Fruit fly (Drosophila melanogaster): ENCODE measurements around the gene CG42820.

CG42820 gene

DNA sequence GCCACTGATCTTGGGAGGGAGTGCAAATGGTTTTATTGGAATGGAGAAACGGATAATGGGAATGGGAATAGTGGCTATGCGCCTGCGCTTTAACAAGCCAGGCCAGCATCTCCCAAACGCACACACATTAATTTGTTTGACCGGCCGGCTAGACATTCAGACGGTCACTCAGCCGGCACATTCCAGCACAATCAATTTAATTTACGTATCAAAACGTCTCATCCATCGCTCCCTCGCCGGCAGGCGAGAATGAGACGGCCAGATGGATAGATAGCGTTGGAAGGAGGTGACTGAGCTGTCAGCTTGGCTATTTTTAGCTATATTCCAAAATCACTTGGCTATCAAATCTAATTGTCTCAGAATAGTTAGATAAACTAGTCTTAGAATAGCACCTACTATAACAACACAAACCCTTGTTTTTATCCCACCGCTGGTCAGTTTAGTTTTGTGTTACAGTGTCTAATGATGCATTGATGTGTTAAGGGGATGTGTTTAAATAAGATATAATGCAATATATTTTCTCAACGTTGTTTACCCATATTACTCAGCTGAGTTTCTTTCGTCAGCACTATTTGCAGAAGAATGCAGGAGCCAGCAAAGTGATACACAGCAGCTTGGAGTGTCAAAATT is 31.4 kb upstream of the CG42820 start:
- peak; percentile 53 for TF ChIP-seq svp (GFP tag)
- no peak for TF ChIP-seq CG31627 (GFP tag; optimal IDR thresholded peaks at IDR 0.05)
- TF ChIP-seq OdsH (GFP tag; optimal IDR thresholded peaks at IDR 0.05), result no peak
- TF ChIP-seq Ets96B (tag; optimal IDR thresholded peaks at IDR 0.05), result peak; percentile 20
- TF ChIP-seq CG3919 (GFP tag; optimal IDR thresholded peaks at IDR 0.05), result peak; percentile 7
- peak; percentile 36 for TF ChIP-seq CG10669 (GFP tag; optimal IDR thresholded peaks at IDR 0.05)
- TF ChIP-seq CG6808 (GFP tag; optimal IDR thresholded peaks at IDR 0.05), result peak; percentile 58
- TF ChIP-seq Blimp-1 (GFP tag; optimal IDR thresholded peaks at IDR 0.05), result no peak
- peak; percentile 54 for TF ChIP-seq Eip78C (GFP tag)
- peak in 1 of 2 experiments; percentile 33 for TF ChIP-seq ss (GFP tag; optimal IDR thresholded peaks at IDR 0.05)
- TF ChIP-seq Sox102F (GFP tag; optimal IDR thresholded peaks at IDR 0.05), result peak; percentile 57
- peak; percentile 3 for TF ChIP-seq Hr4 (GFP tag; optimal IDR thresholded peaks at IDR 0.05)
- TF ChIP-seq CG10631 (GFP tag; optimal IDR thresholded peaks at IDR 0.05), result peak; percentile 24
- no peak for TF ChIP-seq spab (GFP tag; optimal IDR thresholded peaks at IDR 0.05)
- no peak for TF ChIP-seq CG3032 (tag; optimal IDR thresholded peaks at IDR 0.05)
- peak; percentile 35 for TF ChIP-seq esn (GFP tag; optimal IDR thresholded peaks at IDR 0.05)
- no peak for TF ChIP-seq dsx (GFP tag; optimal IDR thresholded peaks at IDR 0.05; ENCODE audit: poor library complexity, severe bottlenecking)
- peak; percentile 40 for TF ChIP-seq Met (GFP tag; optimal IDR thresholded peaks at IDR 0.05)
- TF ChIP-seq acj6 (GFP tag; optimal IDR thresholded peaks at IDR 0.05), result peak; percentile 6
- peak; percentile 23 for TF ChIP-seq fkh (GFP tag; optimal IDR thresholded peaks at IDR 0.05)

DNA sequence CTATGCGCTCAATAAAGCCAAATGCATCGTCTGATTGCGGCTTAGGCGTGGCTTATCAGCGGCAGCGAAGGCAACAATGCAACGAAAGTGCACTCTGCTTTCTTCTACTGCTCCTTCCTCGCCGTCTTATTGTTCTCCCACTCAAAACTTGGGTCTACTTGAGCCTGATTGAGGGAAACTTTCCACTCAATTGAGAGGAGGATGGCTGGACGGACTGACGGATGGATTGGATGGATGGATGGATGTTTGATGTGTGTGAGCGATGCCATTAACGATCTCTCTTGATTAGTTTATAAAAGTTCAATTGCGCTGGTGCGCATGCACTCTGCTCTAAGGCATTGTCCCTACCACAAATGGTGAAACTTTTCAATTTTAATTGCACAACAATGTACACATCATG is 30.8 kb upstream of the CG42820 start:
- TF ChIP-seq dsx (GFP tag; optimal IDR thresholded peaks at IDR 0.05; ENCODE audit: poor library complexity, severe bottlenecking) (peak; percentile 46), CG4318 (GFP tag; optimal IDR thresholded peaks at IDR 0.05) (no peak), Eip78C (GFP tag) (peak; percentile 49), svp (GFP tag) (no peak), CG16779 (tag; optimal IDR thresholded peaks at IDR 0.05) (no peak)

DNA sequence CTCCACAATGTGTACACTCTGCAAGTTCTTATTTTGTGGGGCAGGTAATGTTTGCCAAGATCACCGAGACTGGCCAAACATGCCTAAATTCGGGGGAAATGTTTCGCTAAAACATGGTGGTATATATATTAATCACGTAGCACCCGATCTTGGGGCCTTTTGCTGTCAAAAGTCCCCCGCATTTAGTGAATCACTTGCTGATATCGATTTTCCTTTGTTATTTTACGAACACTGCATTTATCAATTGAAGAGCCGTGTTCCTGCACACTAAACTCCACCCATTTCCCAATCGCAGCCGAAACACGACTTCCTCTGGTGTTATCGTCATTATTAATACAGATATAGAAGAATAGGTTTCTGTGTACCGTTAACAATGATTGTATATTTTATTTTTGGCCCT is 29.5 kb upstream of the CG42820 start:
- TF ChIP-seq Eip78C (GFP tag) (no peak), dsx (GFP tag; optimal IDR thresholded peaks at IDR 0.05; ENCODE audit: poor library complexity, severe bottlenecking) (no peak), CG15336 (GFP tag; IDR thresholded peaks at IDR 0.05) (no peak), CG6163 (GFP tag; IDR thresholded peaks at IDR 0.05) (no peak), esn (GFP tag; optimal IDR thresholded peaks at IDR 0.05) (no peak), Blimp-1 (GFP tag; optimal IDR thresholded peaks at IDR 0.05) (no peak), Lpt (GFP tag; optimal IDR thresholded peaks at IDR 0.05) (no peak)

DNA sequence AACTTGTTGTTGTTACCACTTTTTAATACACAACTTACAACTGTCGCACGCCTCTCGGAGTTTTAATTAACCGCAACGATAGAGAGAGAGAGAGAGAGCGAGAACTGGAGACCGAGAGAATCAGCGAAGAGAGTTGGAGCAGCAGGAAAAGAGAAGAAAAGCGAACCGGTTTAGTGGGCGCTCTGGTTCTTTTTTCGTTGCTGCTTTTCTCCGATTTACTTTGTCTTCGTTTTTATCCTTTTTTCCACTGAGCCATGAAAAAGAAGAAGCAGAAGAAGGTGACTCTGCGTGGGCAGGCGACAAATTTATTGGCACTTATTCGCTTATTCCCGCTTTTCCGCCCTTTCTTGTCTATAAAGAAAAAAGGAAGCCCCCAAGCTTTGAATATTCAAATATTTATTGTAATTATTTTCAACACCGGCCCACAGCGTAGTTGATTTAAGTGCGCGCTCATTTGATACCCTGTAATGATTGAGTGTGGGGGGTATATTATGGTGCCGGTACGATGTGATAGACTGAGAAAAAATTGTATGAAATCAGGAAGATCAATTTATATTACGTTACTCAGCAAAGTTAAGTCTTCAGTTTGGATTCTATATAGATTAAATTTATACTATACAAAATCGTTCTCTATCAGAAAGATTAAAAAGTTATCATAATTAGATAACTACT is 28.2 kb upstream of the CG42820 start:
- TF ChIP-seq CG4318 (GFP tag; optimal IDR thresholded peaks at IDR 0.05), result no peak
- no peak for TF ChIP-seq CG8319 (GFP tag; optimal IDR thresholded peaks at IDR 0.05)
- TF ChIP-seq svp (GFP tag), result peak; percentile 72
- TF ChIP-seq CG10631 (GFP tag; optimal IDR thresholded peaks at IDR 0.05), result peak; percentile 54
- peak; percentile 15 for TF ChIP-seq Eip75B (GFP tag; optimal IDR thresholded peaks at IDR 0.05)
- TF ChIP-seq net (GFP tag; optimal IDR thresholded peaks at IDR 0.05), result no peak
- TF ChIP-seq fd85E (GFP tag; optimal IDR thresholded peaks at IDR 0.05), result no peak
- no peak for TF ChIP-seq Hr38 (GFP tag; optimal IDR thresholded peaks at IDR 0.05)
- TF ChIP-seq CG32006 (GFP tag; optimal IDR thresholded peaks at IDR 0.05), result peak; percentile 63
- peak; percentile 2 for TF ChIP-seq CG31627 (GFP tag; optimal IDR thresholded peaks at IDR 0.05)
- peak; percentile 22 for TF ChIP-seq CG10669 (GFP tag; optimal IDR thresholded peaks at IDR 0.05)
- TF ChIP-seq CG1621 (tag; optimal IDR thresholded peaks at IDR 0.05), result peak; percentile 46
- TF ChIP-seq Ets96B (tag; optimal IDR thresholded peaks at IDR 0.05), result peak; percentile 37
- no peak for TF ChIP-seq Sox102F (GFP tag; optimal IDR thresholded peaks at IDR 0.05)
- peak; percentile 67 for TF ChIP-seq CG9139 (GFP tag; optimal IDR thresholded peaks at IDR 0.05)
- peak; percentile 7 for TF ChIP-seq Sox14 (GFP tag; optimal IDR thresholded peaks at IDR 0.05)
- TF ChIP-seq Lpt (GFP tag; optimal IDR thresholded peaks at IDR 0.05), result peak; percentile 6
- TF ChIP-seq CG6808 (GFP tag; optimal IDR thresholded peaks at IDR 0.05), result peak; percentile 75
- peak; percentile 35 for TF ChIP-seq Hr4 (GFP tag; optimal IDR thresholded peaks at IDR 0.05)
- TF ChIP-seq CG15336 (GFP tag; IDR thresholded peaks at IDR 0.05), result peak; percentile 32; the same call in 1 of the 2 replicates
- peak; percentile 72 for TF ChIP-seq dsx (GFP tag; optimal IDR thresholded peaks at IDR 0.05; ENCODE audit: poor library complexity, severe bottlenecking)
- TF ChIP-seq Smox (GFP tag; optimal IDR thresholded peaks at IDR 0.05), result peak; percentile 23
- peak; percentile 44 for TF ChIP-seq OdsH (GFP tag; optimal IDR thresholded peaks at IDR 0.05)
- TF ChIP-seq CG3919 (GFP tag; optimal IDR thresholded peaks at IDR 0.05), result peak; percentile 9
- peak; percentile 29 for TF ChIP-seq CG8632 (GFP tag; optimal IDR thresholded peaks at IDR 0.05)
- TF ChIP-seq Eip78C (GFP tag), result peak; percentile 67
- peak; percentile 27 for TF ChIP-seq CG3032 (tag; optimal IDR thresholded peaks at IDR 0.05)
- TF ChIP-seq acj6 (GFP tag; optimal IDR thresholded peaks at IDR 0.05), result peak; percentile 14
- TF ChIP-seq CG6163 (GFP tag; IDR thresholded peaks at IDR 0.05), result peak; percentile 72; the same call in 2 of the 3 replicates
- TF ChIP-seq achi (GFP tag; optimal IDR thresholded peaks at IDR 0.05), result peak; percentile 7
- no peak for TF ChIP-seq CG7368 (GFP tag; optimal IDR thresholded peaks at IDR 0.05)
- TF ChIP-seq Met (GFP tag; optimal IDR thresholded peaks at IDR 0.05), result peak; percentile 11
- peak; percentile 7; the same call in 1 of the 3 replicates for TF ChIP-seq eg (GFP tag; IDR thresholded peaks at IDR 0.05)

Data from whole organism, prepupa.